Worm (Caenorhabditis elegans) whole organism, L2 larva: ENCODE data around the gene C32A9.1.

ENCODE experiments used
- lin-13 ChIP-seq: fragments of 150-350 bp; optimal IDR thresholded peaks from 2 replicates; lab custom pipeline; 2014; ENCODE audit warnings: missing biosample characterization, missing genetic modification reagents, missing genetic modification characterization
- nhr-21 ChIP-seq: fragments of 150-350 bp; optimal IDR thresholded peaks from 2 replicates; lab custom pipeline; 2014; ENCODE audit warnings: missing biosample characterization, missing genetic modification characterization
- nhr-237 ChIP-seq: fragments of 150-350 bp; optimal IDR thresholded peaks from 2 replicates; lab custom pipeline; 2014; ENCODE audit warnings: missing biosample characterization, missing genetic modification characterization
- skn-1 ChIP-seq: sonication (generic microtip); optimal IDR thresholded peaks from 2 replicates; lab custom pipeline; 2017; ENCODE audit warnings: missing biosample characterization, missing genetic modification characterization
- unc-62 ChIP-seq: fragments of 150-350 bp; optimal IDR thresholded peaks from 2 replicates; lab custom pipeline; 2014; ENCODE audit warnings: missing biosample characterization, missing genetic modification reagents, missing genetic modification characterization

ce11 chrX:10232395-10232794 is 27.5 kb downstream of the C32A9.1 start:
- TF ChIP-seq nhr-237 (tag; lab: Kevin White, UChicago) (no peak), unc-62 (no peak), skn-1 (tag; lab: Kevin White, UChicago) (no peak), nhr-21 (no peak), lin-13 (GFP tag; lab: Kevin White, UChicago) (no peak)
